Fruit fly (Drosophila melanogaster) whole organism, embryonic: Measurements from ENCODE around the gene CG5435.

Source experiments
- Asciz ChIP-seq: fragments of 200-800 bp; sonication (Bioruptor generic); optimal IDR thresholded peaks from 2 replicates; lab custom pipeline; 2017; ENCODE audit warnings: missing biosample characterization, mild to moderate bottlenecking, missing genetic modification characterization, missing genetic modification reagents
- B-H2 ChIP-seq: fragments of 200-800 bp; sonication (Bioruptor generic); optimal IDR thresholded peaks from 2 replicates; lab custom pipeline; 2018; ENCODE audit warnings: missing biosample characterization, mild to moderate bottlenecking, missing genetic modification characterization
- CG10462 ChIP-seq: fragments of 200-800 bp; sonication (Bioruptor generic); optimal IDR thresholded peaks from 2 replicates; lab custom pipeline; 2016; ENCODE audit warnings: missing biosample characterization, missing genetic modification characterization
- CG11398 ChIP-seq: fragments of 200-800 bp; sonication (Bioruptor generic); optimal IDR thresholded peaks from 2 replicates; lab custom pipeline; 2016; ENCODE audit warnings: missing biosample characterization, missing genetic modification characterization
- CG12155 ChIP-seq: fragments of 200-800 bp; sonication (Bioruptor generic); optimal IDR thresholded peaks from 3 replicates; lab custom pipeline; 2016; ENCODE audit warnings: missing biosample characterization, missing genetic modification characterization
- CG12219 ChIP-seq: fragments of 200-800 bp; sonication (Bioruptor generic); optimal IDR thresholded peaks from 3 replicates; lab custom pipeline; 2018; ENCODE audit warnings: missing biosample characterization, mild to moderate bottlenecking, missing genetic modification characterization
- CG1233 ChIP-seq: fragments of 200-800 bp; sonication (Bioruptor generic); optimal IDR thresholded peaks from 4 replicates; lab custom pipeline; 2018; ENCODE audit warnings: missing biosample characterization, mild to moderate bottlenecking, missing genetic modification characterization
- CG12942 ChIP-seq: fragments of 200-800 bp; sonication (Bioruptor generic); optimal IDR thresholded peaks from 3 replicates; lab custom pipeline; 2016; ENCODE audit warnings: missing biosample characterization, missing genetic modification characterization
- CG13424 ChIP-seq: fragments of 200-800 bp; sonication (Bioruptor generic); optimal IDR thresholded peaks from 2 replicates; lab custom pipeline; 2019; ENCODE audit warnings: missing biosample characterization, mild to moderate bottlenecking, missing genetic modification characterization, moderate library complexity
- CG14014 ChIP-seq: fragments of 200-800 bp; sonication (Bioruptor generic); IDR thresholded peaks from 2 replicates; pipeline ENCODE4 v1.3.6; 2022; ENCODE audit warnings: missing biosample characterization, missing genetic modification characterization
- CG14710 ChIP-seq: fragments of 200-800 bp; sonication (Bioruptor generic); optimal IDR thresholded peaks from 3 replicates; lab custom pipeline; 2019; ENCODE audit warnings: missing biosample characterization, mild to moderate bottlenecking, missing genetic modification characterization, moderate library complexity
- CG1603 ChIP-seq: fragments of 200-800 bp; sonication (Bioruptor generic); optimal IDR thresholded peaks from 2 replicates; lab custom pipeline; 2019; ENCODE audit warnings: missing biosample characterization, mild to moderate bottlenecking, missing genetic modification characterization, moderate library complexity
- CG17328 ChIP-seq: fragments of 200-800 bp; sonication (Bioruptor generic); IDR thresholded peaks from 2 replicates; pipeline ENCODE4 v1.3.6; 2022; ENCODE audit warnings: missing biosample characterization, missing genetic modification characterization
- CG17361 ChIP-seq: fragments of 200-800 bp; sonication (Bioruptor generic); IDR thresholded peaks from 3 replicates; pipeline ENCODE4 v1.3.6; 2022; ENCODE audit warnings: missing biosample characterization, missing genetic modification characterization
- CG18599 ChIP-seq: fragments of 200-800 bp; sonication (Bioruptor generic); optimal IDR thresholded peaks from 3 replicates; lab custom pipeline; 2017; ENCODE audit warnings: missing biosample characterization, missing genetic modification characterization, mild to moderate bottlenecking, moderate library complexity, missing genetic modification reagents
- CG2889 ChIP-seq: fragments of 200-800 bp; sonication (Bioruptor generic); IDR thresholded peaks from 3 replicates; pipeline ENCODE4 v1.3.6; 2022; ENCODE audit warnings: missing biosample characterization, missing genetic modification characterization
- CG31365 ChIP-seq: fragments of 200-800 bp; sonication (Bioruptor generic); optimal IDR thresholded peaks from 2 replicates; lab custom pipeline; 2018; ENCODE audit warnings: missing biosample characterization, mild to moderate bottlenecking, missing genetic modification characterization
- CG4404 ChIP-seq: fragments of 200-800 bp; sonication (Bioruptor generic); IDR thresholded peaks from 2 replicates; pipeline ENCODE4 v1.3.6; 2022; ENCODE audit warnings: missing biosample characterization, missing genetic modification characterization
- CG4820 ChIP-seq: fragments of 200-800 bp; sonication (Bioruptor generic); optimal IDR thresholded peaks from 3 replicates; lab custom pipeline; 2016; ENCODE audit warnings: missing biosample characterization, missing genetic modification characterization
- CG5953 ChIP-seq: fragments of 200-800 bp; sonication (Bioruptor generic); IDR thresholded peaks from 2 replicates; pipeline ENCODE4 v1.3.6; 2022; ENCODE audit warnings: missing biosample characterization, missing genetic modification characterization
- CG6654 ChIP-seq: fragments of 200-800 bp; sonication (Bioruptor generic); optimal IDR thresholded peaks from 2 replicates; lab custom pipeline; 2017; ENCODE audit warnings: missing biosample characterization, mild to moderate bottlenecking, missing genetic modification characterization
- CG7987 ChIP-seq: fragments of 200-800 bp; sonication (Bioruptor generic); optimal IDR thresholded peaks from 2 replicates; lab custom pipeline; 2018; ENCODE audit warnings: missing biosample characterization, mild to moderate bottlenecking, missing genetic modification characterization, moderate library complexity
- CG8281 ChIP-seq: fragments of 200-800 bp; sonication (Bioruptor generic); optimal IDR thresholded peaks from 2 replicates; lab custom pipeline; 2018; ENCODE audit warnings: missing biosample characterization, mild to moderate bottlenecking, missing genetic modification characterization, moderate library complexity
- CG8290 ChIP-seq, 3 experiments: fragments of 200-800 bp; sonication (Bioruptor generic); optimal IDR thresholded peaks; 2 replicates each; lab custom pipeline; 2016 to 2019; ENCODE audit warnings: missing biosample characterization in 3 of 3, missing genetic modification characterization in 3 of 3, mild to moderate bottlenecking in 2 of 3, moderate library complexity in 1 of 3
- CG8924 ChIP-seq: fragments of 200-800 bp; optimal IDR thresholded peaks from 3 replicates; lab custom pipeline; 2019; ENCODE audit warnings: missing biosample characterization, mild to moderate bottlenecking, missing genetic modification characterization, moderate library complexity
- CG8944 ChIP-seq: fragments of 200-800 bp; sonication (Bioruptor generic); optimal IDR thresholded peaks from 3 replicates; lab custom pipeline; 2016; ENCODE audit warnings: missing biosample characterization, missing genetic modification characterization
- CG9876 ChIP-seq: fragments of 200-800 bp; sonication (Bioruptor generic); optimal IDR thresholded peaks from 2 replicates; lab custom pipeline; 2016; ENCODE audit warnings: missing biosample characterization, missing genetic modification characterization
- Dll ChIP-seq: fragments of 200-800 bp; sonication (Bioruptor generic); IDR thresholded peaks from 4 replicates; pipeline ENCODE4 v1.3.6; 2022; ENCODE audit warnings: missing biosample characterization, missing genetic modification characterization; ENCODE audit not compliant: partially characterized antibody
- Fer1 ChIP-seq: fragments of 200-800 bp; sonication (Bioruptor generic); optimal IDR thresholded peaks from 2 replicates; lab custom pipeline; 2017; ENCODE audit warnings: missing biosample characterization, mild to moderate bottlenecking, missing genetic modification characterization
- Gsc ChIP-seq: fragments of 200-800 bp; sonication (Bioruptor generic); IDR thresholded peaks from 2 replicates; pipeline ENCODE4 v1.3.6; 2022; ENCODE audit warnings: missing biosample characterization, missing genetic modification characterization
- HmgZ ChIP-seq: fragments of 200-800 bp; sonication (Bioruptor generic); optimal IDR thresholded peaks from 2 replicates; lab custom pipeline; 2018; ENCODE audit warnings: missing biosample characterization, mild to moderate bottlenecking, missing genetic modification characterization
- Rfx ChIP-seq: fragments of 200-800 bp; sonication (Bioruptor generic); IDR thresholded peaks from 2 replicates; pipeline ENCODE4 v1.3.6; 2022; ENCODE audit warnings: missing biosample characterization, missing genetic modification characterization
- Sin3A ChIP-seq: fragments of >200 bp; optimal IDR thresholded peaks from 2 replicates; lab custom pipeline; 2018
- Trl ChIP-seq, 3 experiments: fragments of >200 bp in 2 of 3; fragments of 200-800 bp in 1 of 3; sonication (Bioruptor generic) in 1 of 3; optimal IDR thresholded peaks; 2 replicates in 1 of 3; 3 replicates in 2 of 3; lab custom pipeline; 2016 to 2017; ENCODE audit warnings: missing biosample characterization in 1 of 3, missing genetic modification characterization in 1 of 3
- Xrp1 ChIP-seq: fragments of 200-800 bp; sonication (Bioruptor generic); IDR thresholded peaks from 2 replicates; pipeline ENCODE4 v1.3.6; 2022; ENCODE audit warnings: missing biosample characterization, missing genetic modification characterization
- croc ChIP-seq: fragments of 200-800 bp; sonication (Bioruptor generic); conservative IDR thresholded peaks from 3 replicates; pipeline ENCODE4 v1.3.6; 2022; ENCODE audit warnings: missing biosample characterization, missing genetic modification characterization
- crp ChIP-seq, 2 experiments: fragments of 200-800 bp; sonication (Bioruptor generic); optimal IDR thresholded peaks; 2 replicates in 1 of 2; 3 replicates in 1 of 2; lab custom pipeline; 2017; ENCODE audit warnings: missing biosample characterization in 2 of 2, missing genetic modification characterization in 2 of 2, mild to moderate bottlenecking in 1 of 2, moderate library complexity in 1 of 2
- dati ChIP-seq: fragments of 200-800 bp; sonication (Bioruptor generic); IDR thresholded peaks from 2 replicates; pipeline ENCODE4 v1.3.6; 2022; ENCODE audit warnings: missing biosample characterization, missing genetic modification characterization
- gt ChIP-seq: fragments of 200-800 bp; sonication (Bioruptor generic); IDR thresholded peaks from 2 replicates; pipeline ENCODE4 v1.3.6; 2022; ENCODE audit warnings: missing biosample characterization, missing genetic modification characterization
- inv ChIP-seq: fragments of 200-800 bp; sonication (Bioruptor generic); IDR thresholded peaks from 2 replicates; pipeline ENCODE4 v1.3.6; 2022; ENCODE audit warnings: missing biosample characterization, missing genetic modification characterization; ENCODE audit not compliant: partially characterized antibody
- lab ChIP-seq: fragments of 200-800 bp; sonication (Bioruptor generic); optimal IDR thresholded peaks from 3 replicates; lab custom pipeline; 2017; ENCODE audit warnings: missing biosample characterization, missing genetic modification characterization, mild to moderate bottlenecking, moderate library complexity, missing genetic modification reagents
- lilli ChIP-seq: fragments of 200-800 bp; sonication (Bioruptor generic); optimal IDR thresholded peaks from 3 replicates; lab custom pipeline; 2016; ENCODE audit warnings: missing biosample characterization, missing genetic modification characterization
- p53 ChIP-seq: fragments of 200-800 bp; sonication (Bioruptor generic); optimal IDR thresholded peaks from 2 replicates; lab custom pipeline; 2016; ENCODE audit warnings: missing biosample characterization, missing genetic modification characterization
- ro ChIP-seq: fragments of 200-800 bp; sonication (Bioruptor generic); IDR thresholded peaks from 2 replicates; pipeline ENCODE4 v1.3.6; 2022; ENCODE audit warnings: missing biosample characterization, missing genetic modification characterization
- sqz ChIP-seq: fragments of 200-800 bp; sonication (Bioruptor generic); optimal IDR thresholded peaks from 3 replicates; lab custom pipeline; 2018; ENCODE audit warnings: missing biosample characterization, mild to moderate bottlenecking, missing genetic modification characterization
- tap ChIP-seq: fragments of 200-800 bp; optimal IDR thresholded peaks from 3 replicates; lab custom pipeline; 2019; ENCODE audit warnings: missing biosample characterization, mild to moderate bottlenecking, missing genetic modification characterization, moderate library complexity
- twi ChIP-seq: fragments of 200-800 bp; optimal IDR thresholded peaks from 2 replicates; lab custom pipeline; 2019; ENCODE audit warnings: missing biosample characterization, mild to moderate bottlenecking, missing genetic modification characterization, moderate library complexity
- yki ChIP-seq: fragments of >200 bp; optimal IDR thresholded peaks from 3 replicates; lab custom pipeline; 2018

The CG5435 gene

DNA sequence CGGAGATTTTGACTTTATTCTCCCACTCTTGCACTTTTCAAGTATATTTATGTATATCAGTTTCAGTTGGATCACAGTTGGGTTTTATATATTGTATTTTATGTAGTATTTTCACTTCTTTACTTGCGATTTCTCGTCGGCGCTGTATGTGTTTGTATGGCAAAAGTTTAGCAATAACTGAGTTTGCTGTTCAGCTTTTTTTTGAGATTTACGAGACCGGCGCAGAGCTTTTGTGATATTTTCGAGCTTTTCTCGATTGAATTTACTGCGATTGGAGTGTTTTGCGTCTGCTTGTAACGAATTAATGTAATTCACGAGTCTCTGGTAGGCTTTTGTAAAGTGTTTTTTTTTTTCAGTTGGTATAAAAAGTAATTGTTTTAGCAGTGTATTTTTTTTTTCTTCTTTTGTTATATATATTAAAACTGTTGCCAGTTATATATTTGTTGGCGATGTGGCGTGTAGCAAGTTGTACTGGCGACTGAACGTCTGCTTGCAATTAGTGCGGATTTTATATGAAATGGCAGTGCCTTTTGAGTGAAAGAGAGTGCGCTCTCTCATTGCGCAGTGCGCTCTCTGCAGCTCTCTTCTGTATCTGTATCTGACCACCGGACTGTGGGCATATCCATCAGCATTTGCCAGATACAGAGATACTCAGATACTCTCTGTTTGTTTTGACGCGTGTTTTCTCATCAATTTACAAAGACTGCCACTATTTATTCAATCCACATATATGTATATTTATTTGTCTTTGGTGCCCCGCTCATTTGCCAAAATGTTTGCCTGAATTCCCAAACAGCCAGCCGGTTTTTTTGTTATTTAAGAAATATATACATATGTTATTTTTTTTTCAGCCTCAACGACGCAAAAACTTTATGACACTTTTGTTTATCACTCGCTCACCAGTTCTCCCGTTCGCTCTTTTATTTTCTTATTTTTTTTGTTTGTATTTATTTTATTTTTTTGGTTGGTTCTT, 30.4 kb upstream of the CG5435 start (continued):
- TF ChIP-seq HmgZ (tag; lab: Kevin White, UChicago) (peak; percentile 78), CG8290 (GFP tag; optimal IDR thresholded peaks at IDR 0.05; lab: Kevin White, UChicago) (no peak), CG8290 (tag; optimal IDR thresholded peaks at IDR 0.05; lab: Kevin White, UChicago) (peak; percentile 56 to 88), CG31365 (tag; lab: Kevin White, UChicago) (peak; percentile 66), CG13424 (tag; lab: Kevin White, UChicago) (peak; percentile 41), Asciz (peak; percentile 60), inv (GFP tag; lab: Robert Waterston, UW) (peak; percentile 33; the same call in 1 of the 2 replicates), CG14710 (tag; lab: Kevin White, UChicago) (peak; percentile 44), sqz (GFP tag; lab: Kevin White, UChicago) (peak; percentile 92), CG6654 (GFP tag; lab: Kevin White, UChicago) (no peak), CG5953 (peak; percentile 74), Fer1 (GFP tag; lab: Kevin White, UChicago) (peak; percentile 91), CG18599 (GFP tag; lab: Kevin White, UChicago) (peak; percentile 87), gt (GFP tag; lab: Robert Waterston, UW) (no peak), Xrp1 (GFP tag; lab: Robert Waterston, UW) (peak; percentile 63), CG12942 (GFP tag; lab: Kevin White, UChicago) (no peak), CG2889 (GFP tag; lab: Robert Waterston, UW) (no peak), CG8924 (tag; lab: Kevin White, UChicago) (peak; percentile 81), CG12155 (GFP tag; lab: Kevin White, UChicago) (no peak), Rfx (peak; percentile 62; the same call in 1 of the 2 replicates), dati (GFP tag; lab: Robert Waterston, UW) (no peak), CG11398 (GFP tag; lab: Kevin White, UChicago) (no peak), CG9876 (GFP tag; lab: Kevin White, UChicago) (no peak), CG4820 (GFP tag; lab: Kevin White, UChicago) (no peak), lab (GFP tag; lab: Kevin White, UChicago) (peak; percentile 94), Gsc (GFP tag; lab: Robert Waterston, UW) (no peak), B-H2 (GFP tag; lab: Kevin White, UChicago) (peak; percentile 92), CG14014 (GFP tag; lab: Robert Waterston, UW) (peak; percentile 63; the same call in 1 of the 2 replicates), yki (lab: Kevin White, UChicago) (peak; percentile 99), CG8944 (no peak), lilli (GFP tag; lab: Kevin White, UChicago) (no peak), Sin3A (lab: Kevin White, UChicago) (no peak), tap (tag; lab: Kevin White, UChicago) (peak; percentile 49), Trl (optimal IDR thresholded peaks at IDR 0.05; lab: Kevin White, UChicago) (peak; percentile 99), Trl (GFP tag; optimal IDR thresholded peaks at IDR 0.05; lab: Kevin White, UChicago) (peak; percentile 70), crp (GFP tag; optimal IDR thresholded peaks at IDR 0.05; lab: Kevin White, UChicago) (peak in 1 of 2 experiments; percentile 7), CG10462 (GFP tag; lab: Kevin White, UChicago) (peak; percentile 25), CG4404 (no peak), CG12219 (GFP tag; lab: Kevin White, UChicago) (peak; percentile 55), p53 (GFP tag; lab: Kevin White, UChicago) (no peak), CG7987 (GFP tag; lab: Kevin White, UChicago) (peak; percentile 67), CG1603 (peak; percentile 26), Dll (GFP tag; lab: Robert Waterston, UW) (0 out of 4 replicates have a peak, but pooled peaks have one; percentile 43), CG8281 (tag; lab: Kevin White, UChicago) (peak; percentile 36), ro (no peak), croc (GFP tag; lab: Robert Waterston, UW) (no peak), CG17361 (GFP tag; lab: Robert Waterston, UW) (peak; percentile 47; the same call in 1 of the 3 replicates), CG17328 (GFP tag; lab: Robert Waterston, UW) (peak; percentile 60), twi (tag; lab: Kevin White, UChicago) (peak; percentile 72), CG1233 (GFP tag; lab: Kevin White, UChicago) (peak; percentile 70)
